Fruit fly (Drosophila melanogaster) whole organism, prepupa: ENCODE measurements around the gene red.

Experiments
- CG15336 ChIP-seq: fragments of 200-800 bp; sonication (Bioruptor generic); IDR thresholded peaks from 2 replicates; pipeline ENCODE4 v1.3.6; 2022; ENCODE audit warnings: missing biosample characterization, missing genetic modification characterization
- CG6792 ChIP-seq: fragments of 200-800 bp; sonication (Bioruptor generic); optimal IDR thresholded peaks from 3 replicates; lab custom pipeline; 2016; ENCODE audit warnings: missing biosample characterization, missing genetic modification characterization
- Ets96B ChIP-seq: fragments of 200-800 bp; optimal IDR thresholded peaks from 2 replicates; lab custom pipeline; 2019; ENCODE audit warnings: missing biosample characterization, mild to moderate bottlenecking, missing genetic modification characterization, moderate library complexity
- Gug ChIP-seq: fragments of 200-800 bp; sonication (Bioruptor generic); IDR thresholded peaks from 2 replicates; pipeline ENCODE4 v1.3.6; 2022; ENCODE audit warnings: missing biosample characterization, missing genetic modification characterization
- Smox ChIP-seq: fragments of 200-800 bp; sonication (Bioruptor generic); optimal IDR thresholded peaks from 3 replicates; lab custom pipeline; 2016; ENCODE audit warnings: missing biosample characterization, missing genetic modification characterization

DNA sequence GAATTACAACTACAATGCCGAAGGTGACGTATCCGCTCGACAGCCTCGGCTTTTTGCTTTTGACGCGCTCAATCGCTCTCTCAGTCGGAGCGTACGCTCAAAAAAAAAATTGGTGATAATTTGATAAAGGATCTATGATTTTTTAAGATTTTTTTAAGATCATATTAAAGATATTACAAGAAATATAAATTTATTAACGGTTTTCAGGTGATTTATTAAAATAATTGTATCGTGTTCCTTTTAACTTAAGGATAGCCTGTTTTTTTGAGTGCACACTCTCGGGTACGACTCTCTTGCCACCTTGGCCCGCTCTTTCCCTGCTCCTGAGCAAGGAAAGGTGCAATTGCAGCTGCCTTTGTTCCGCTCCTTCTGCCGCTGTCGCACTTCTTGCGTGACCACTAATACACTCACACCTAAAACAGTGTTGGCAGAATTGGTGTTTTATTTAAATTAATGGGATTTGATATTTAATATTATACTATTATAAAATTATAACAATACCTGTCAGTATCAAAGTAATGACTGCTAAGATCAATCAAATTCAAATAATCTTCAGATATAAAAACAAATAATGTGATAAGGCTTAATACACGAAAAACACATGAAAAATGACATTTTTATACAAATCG, 10.9 kb upstream of the red start:
- TF ChIP-seq CG6792 (peak; percentile 97), Smox (peak; percentile 92), Ets96B (tag; lab: Kevin White, UChicago) (peak; percentile 99), CG15336 (GFP tag; lab: Robert Waterston, UW) (peak; percentile 99), Gug (GFP tag; lab: Robert Waterston, UW) (peak; percentile 96)
